Fruit fly (Drosophila melanogaster): Measurements from ENCODE around the gene ogre.

ogre gene

DNA sequence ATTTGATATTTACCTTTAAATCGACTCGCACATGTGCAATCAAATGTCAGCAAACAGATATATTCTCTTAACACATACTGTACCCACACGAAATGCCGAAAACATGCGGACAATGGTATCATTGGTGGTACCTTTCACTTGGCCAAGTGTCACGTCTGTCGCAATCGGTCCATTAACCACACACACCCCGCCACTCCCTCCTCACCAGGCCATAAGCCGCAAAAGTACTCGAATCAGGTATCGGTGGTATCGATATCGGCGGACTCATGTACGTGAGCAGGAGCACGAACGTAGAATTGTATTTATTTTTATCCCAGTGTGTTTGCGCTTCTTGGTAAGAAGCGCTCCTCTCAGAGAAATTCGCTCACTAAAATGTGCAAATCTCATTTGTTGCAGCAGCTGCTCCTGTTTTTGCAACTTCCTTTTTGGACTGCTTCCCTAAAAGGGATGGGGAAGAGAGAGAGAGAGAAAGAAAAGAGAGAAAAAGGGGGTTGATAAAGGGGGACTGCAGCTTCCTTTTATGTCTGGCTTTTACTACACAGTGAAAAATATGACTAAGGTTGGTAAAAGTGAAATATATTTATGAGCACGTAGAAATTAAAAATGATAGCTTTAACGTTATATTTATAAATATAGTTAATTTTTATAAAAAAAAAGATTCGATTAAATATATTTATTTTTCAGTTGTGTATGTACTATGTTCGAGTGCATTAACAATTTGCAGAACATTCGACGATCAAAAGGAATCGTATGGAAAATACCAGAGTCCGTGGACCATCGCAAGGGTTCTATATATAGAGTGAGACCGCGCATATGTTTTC lies 7.4 kb downstream of the ogre start:
- TF ChIP-seq CG5204 (GFP tag; optimal IDR thresholded peaks at IDR 0.05) (no peak), CG7045 (GFP tag; optimal IDR thresholded peaks at IDR 0.05) (no peak), bab1 (GFP tag; optimal IDR thresholded peaks at IDR 0.05) (no peak), CG1620 (GFP tag; optimal IDR thresholded peaks at IDR 0.05) (no peak), CG33017 (tag; optimal IDR thresholded peaks at IDR 0.05) (no peak), CG12768 (GFP tag; optimal IDR thresholded peaks at IDR 0.05) (no peak), Crg-1 (GFP tag; optimal IDR thresholded peaks at IDR 0.05) (no peak), CG7101 (tag; optimal IDR thresholded peaks at IDR 0.05) (no peak), CG11617 (GFP tag; optimal IDR thresholded peaks at IDR 0.05) (no peak), pad (GFP tag; optimal IDR thresholded peaks at IDR 0.05) (no peak), cnc (optimal IDR thresholded peaks at IDR 0.05) (no peak), kay (GFP tag; ENCODE audit: borderline replicate concordance) (no peak), Mnt (GFP tag; optimal IDR thresholded peaks at IDR 0.05) (no peak), ovo (GFP tag; optimal IDR thresholded peaks at IDR 0.05) (no peak)

DNA sequence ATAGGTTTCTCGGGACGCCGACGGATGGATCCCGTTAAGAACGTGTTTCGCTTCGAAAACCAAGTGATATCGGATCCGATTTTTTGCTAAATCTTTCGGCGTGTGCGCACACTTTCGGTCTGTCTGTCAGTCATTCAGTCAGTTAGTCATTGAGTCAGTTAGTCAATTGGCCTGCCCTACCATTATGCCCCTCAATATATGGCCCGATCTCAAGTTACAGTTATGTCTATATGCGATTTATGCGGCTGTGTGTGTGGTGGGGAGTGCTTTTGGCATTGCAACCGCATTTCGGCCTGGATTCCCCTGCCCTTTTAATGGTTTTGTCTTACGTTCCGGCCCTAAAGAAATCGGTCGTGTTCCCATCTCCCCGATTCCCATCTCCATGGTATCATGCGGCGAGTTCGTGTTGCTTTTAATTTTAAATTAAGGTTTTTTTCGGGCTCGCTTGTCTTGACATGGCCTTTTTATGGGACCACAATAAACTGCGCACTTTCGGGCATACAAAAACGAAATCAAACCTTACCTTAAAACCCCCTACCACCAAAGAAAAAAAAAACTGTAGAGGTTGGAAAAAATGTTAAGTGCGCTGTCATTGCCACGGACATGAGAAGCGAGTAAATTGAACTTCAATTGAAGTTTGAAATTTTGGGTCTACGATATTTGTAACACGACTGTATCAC lies 8.3 kb downstream of the ogre start:
- no peak for TF ChIP-seq cnc (optimal IDR thresholded peaks at IDR 0.05)
- no peak for TF ChIP-seq Mnt (GFP tag; optimal IDR thresholded peaks at IDR 0.05)
- TF ChIP-seq tj (GFP tag; optimal IDR thresholded peaks at IDR 0.05): peak; percentile 73

DNA sequence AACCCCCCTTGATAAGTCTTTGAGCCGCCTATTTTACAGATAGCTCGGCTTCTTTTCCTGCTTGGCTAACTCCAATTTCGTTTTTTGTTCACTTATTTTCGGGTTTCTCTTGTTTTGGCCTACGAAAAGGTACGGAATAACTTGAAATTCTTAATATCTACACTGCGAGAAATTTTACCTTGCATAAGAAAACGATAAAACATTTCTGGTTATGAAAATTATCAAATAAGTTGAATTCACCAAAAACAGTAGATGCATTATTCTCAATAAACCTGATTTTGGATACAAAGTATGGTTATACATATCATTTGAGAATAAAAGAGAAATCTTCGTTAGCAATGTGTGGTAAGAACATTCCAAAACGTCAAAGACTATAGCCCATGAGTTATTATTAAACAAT lies 9.1 kb downstream of the ogre start:
- no peak for TF ChIP-seq Hr96 (GFP tag; optimal IDR thresholded peaks at IDR 0.05)
- no peak for TF ChIP-seq CG12768 (GFP tag; optimal IDR thresholded peaks at IDR 0.05)
- no peak for TF ChIP-seq toe (GFP tag; optimal IDR thresholded peaks at IDR 0.05)
- no peak for TF ChIP-seq cnc (optimal IDR thresholded peaks at IDR 0.05)
- no peak for TF ChIP-seq Clk (GFP tag; optimal IDR thresholded peaks at IDR 0.05)
- TF ChIP-seq bab1 (GFP tag; optimal IDR thresholded peaks at IDR 0.05): peak; percentile 16
- no peak for TF ChIP-seq CG33017 (tag; optimal IDR thresholded peaks at IDR 0.05)
- TF ChIP-seq tj (GFP tag; optimal IDR thresholded peaks at IDR 0.05): no peak

DNA sequence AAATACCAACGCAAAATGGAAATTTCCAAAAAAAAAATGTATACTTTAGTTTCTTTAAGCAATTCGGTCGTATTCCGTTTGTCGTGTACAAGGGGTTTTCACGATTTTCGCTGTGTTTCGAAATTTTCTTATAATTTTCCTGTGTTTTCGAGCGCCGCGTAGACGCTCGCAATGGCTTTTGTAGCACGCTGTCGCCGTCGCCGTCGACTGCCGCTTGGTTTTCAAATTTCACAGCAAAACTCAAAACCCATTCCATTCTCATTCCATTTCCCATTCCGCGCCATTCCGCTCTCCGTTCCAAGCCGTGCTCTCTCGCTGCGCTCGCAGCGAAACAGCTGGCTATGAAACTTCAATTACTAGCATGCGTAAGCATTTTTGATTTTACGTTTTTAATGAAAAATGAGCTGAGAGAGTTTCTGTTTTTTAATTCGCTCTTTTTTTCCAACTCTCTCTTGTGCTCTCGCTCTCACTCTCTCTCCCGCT lies 9.6 kb downstream of the ogre start:
- TF ChIP-seq CG7101 (tag; optimal IDR thresholded peaks at IDR 0.05) (peak; percentile 26), CG12768 (GFP tag; optimal IDR thresholded peaks at IDR 0.05) (no peak), toe (GFP tag; optimal IDR thresholded peaks at IDR 0.05) (no peak), CG14711 (tag; optimal IDR thresholded peaks at IDR 0.05) (no peak), CG33017 (tag; optimal IDR thresholded peaks at IDR 0.05) (no peak), Mnt (GFP tag; optimal IDR thresholded peaks at IDR 0.05) (peak; percentile 43), Crg-1 (GFP tag; optimal IDR thresholded peaks at IDR 0.05) (no peak), CG7045 (GFP tag; optimal IDR thresholded peaks at IDR 0.05) (no peak), CG1620 (GFP tag; optimal IDR thresholded peaks at IDR 0.05) (no peak), ovo (GFP tag; optimal IDR thresholded peaks at IDR 0.05) (no peak), pad (GFP tag; optimal IDR thresholded peaks at IDR 0.05) (no peak), bab1 (GFP tag; optimal IDR thresholded peaks at IDR 0.05) (no peak), cnc (optimal IDR thresholded peaks at IDR 0.05) (peak in 1 of 2 experiments; percentile 5), kay (GFP tag; ENCODE audit: borderline replicate concordance) (no peak), CG11617 (GFP tag; optimal IDR thresholded peaks at IDR 0.05) (no peak), cic (GFP tag; optimal IDR thresholded peaks at IDR 0.05) (no peak), tj (GFP tag; optimal IDR thresholded peaks at IDR 0.05) (peak; percentile 95), Hr96 (GFP tag; optimal IDR thresholded peaks at IDR 0.05) (no peak), Clk (GFP tag; optimal IDR thresholded peaks at IDR 0.05) (no peak), CG5204 (GFP tag; optimal IDR thresholded peaks at IDR 0.05) (no peak)

DNA sequence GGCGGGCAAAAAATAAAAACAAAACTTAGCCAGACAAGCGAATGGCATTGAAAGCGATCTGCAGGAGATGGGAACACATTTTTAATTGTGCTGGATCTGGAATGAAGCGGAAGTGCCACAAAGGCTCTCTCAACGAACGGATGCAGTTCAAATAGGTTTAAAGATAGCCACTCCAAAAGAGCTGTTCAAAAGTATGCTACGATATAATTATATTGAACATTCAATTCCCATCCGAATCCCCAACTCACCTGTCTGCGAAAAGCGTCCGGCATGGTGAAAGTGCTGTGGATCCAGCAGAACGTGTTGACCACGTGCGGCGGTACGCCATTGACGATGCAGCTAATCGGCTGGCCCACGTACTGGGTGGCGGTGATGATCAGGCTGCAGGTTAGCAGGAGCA lies 14.2 kb downstream of the ogre start:
- TF ChIP-seq CG1620 (GFP tag; optimal IDR thresholded peaks at IDR 0.05): no peak
- no peak for TF ChIP-seq CG14711 (tag; optimal IDR thresholded peaks at IDR 0.05)
- TF ChIP-seq cic (GFP tag; optimal IDR thresholded peaks at IDR 0.05): no peak
- TF ChIP-seq CG11617 (GFP tag; optimal IDR thresholded peaks at IDR 0.05): no peak
- no peak for TF ChIP-seq Hr96 (GFP tag; optimal IDR thresholded peaks at IDR 0.05)
- no peak for TF ChIP-seq bab1 (GFP tag; optimal IDR thresholded peaks at IDR 0.05)

DNA sequence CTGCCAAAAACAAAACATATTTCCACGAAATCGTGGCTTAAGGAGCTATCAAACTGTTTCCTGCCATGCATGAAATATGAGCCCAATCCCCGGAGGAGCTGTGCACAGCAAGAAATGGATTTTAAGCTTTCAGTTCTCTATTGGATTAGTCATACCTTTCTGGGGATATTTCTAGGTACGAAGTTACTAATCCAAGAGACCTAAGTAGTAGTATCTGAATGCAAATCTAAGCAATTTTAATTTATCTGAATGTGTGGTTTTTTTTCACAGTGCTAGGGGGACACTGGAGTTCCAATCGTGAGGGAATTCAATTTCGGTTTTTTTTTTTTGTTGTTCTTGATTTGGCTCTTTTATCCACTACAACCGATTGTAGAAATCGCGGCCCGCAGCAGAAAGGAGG lies 14.8 kb downstream of the ogre start:
- TF ChIP-seq kay (GFP tag; ENCODE audit: borderline replicate concordance): no peak
- TF ChIP-seq tj (GFP tag; optimal IDR thresholded peaks at IDR 0.05): peak; percentile 37

DNA sequence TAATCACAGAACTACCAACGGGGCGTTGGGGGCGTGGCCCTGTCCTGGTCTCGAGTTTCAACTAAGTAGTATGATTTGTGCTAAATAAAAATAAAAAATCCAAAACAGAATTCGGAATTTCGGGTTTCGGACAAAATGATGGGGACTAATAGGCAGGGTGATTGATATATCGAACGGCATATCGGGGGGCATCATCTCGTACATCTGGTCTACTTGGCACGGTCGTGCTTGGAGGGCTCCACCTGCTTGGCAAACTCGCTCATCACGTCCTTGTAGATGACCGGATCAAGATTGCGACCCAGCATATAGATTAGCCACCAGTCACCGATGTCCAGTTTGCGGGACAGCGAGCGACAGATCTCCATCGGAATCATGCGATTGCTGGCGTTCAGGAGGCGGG lies 16.9 kb downstream of the ogre start:
- TF ChIP-seq bab1 (GFP tag; optimal IDR thresholded peaks at IDR 0.05) (no peak), cnc (optimal IDR thresholded peaks at IDR 0.05) (no peak), CG5204 (GFP tag; optimal IDR thresholded peaks at IDR 0.05) (no peak), Clk (GFP tag; optimal IDR thresholded peaks at IDR 0.05) (no peak), cic (GFP tag; optimal IDR thresholded peaks at IDR 0.05) (no peak), CG11617 (GFP tag; optimal IDR thresholded peaks at IDR 0.05) (no peak), Crg-1 (GFP tag; optimal IDR thresholded peaks at IDR 0.05) (no peak), toe (GFP tag; optimal IDR thresholded peaks at IDR 0.05) (no peak), CG1620 (GFP tag; optimal IDR thresholded peaks at IDR 0.05) (no peak), Mnt (GFP tag; optimal IDR thresholded peaks at IDR 0.05) (no peak), pad (GFP tag; optimal IDR thresholded peaks at IDR 0.05) (no peak), CG14711 (tag; optimal IDR thresholded peaks at IDR 0.05) (no peak), Hr96 (GFP tag; optimal IDR thresholded peaks at IDR 0.05) (no peak), ovo (GFP tag; optimal IDR thresholded peaks at IDR 0.05) (no peak), CG7101 (tag; optimal IDR thresholded peaks at IDR 0.05) (no peak), tj (GFP tag; optimal IDR thresholded peaks at IDR 0.05) (no peak), kay (GFP tag; ENCODE audit: borderline replicate concordance) (no peak), CG12768 (GFP tag; optimal IDR thresholded peaks at IDR 0.05) (no peak), CG7045 (GFP tag; optimal IDR thresholded peaks at IDR 0.05) (no peak), CG33017 (tag; optimal IDR thresholded peaks at IDR 0.05) (no peak)

All from whole organism, adult.